Fruit fly (Drosophila melanogaster) whole organism, wandering third instar larva: Measurements from ENCODE around the gene Dad1.

Source experiments
- Abd-B ChIP-seq: fragments of >200 bp; optimal IDR thresholded peaks from 2 replicates; lab custom pipeline; 2017; ENCODE audit warnings: missing biosample characterization, missing genetic modification characterization
- Dif ChIP-seq: fragments of 200-275, 200-300 bp; sonication (Bioruptor generic); optimal IDR thresholded peaks from 2 replicates; lab custom pipeline; 2018; ENCODE audit warnings: missing biosample characterization, missing genetic modification characterization; ENCODE audit not compliant: partially characterized antibody
- Hr78 ChIP-seq: fragments of >200 bp; optimal IDR thresholded peaks from 2 replicates; lab custom pipeline; 2017; ENCODE audit warnings: missing biosample characterization, missing genetic modification characterization
- Hr83 ChIP-seq: fragments of 200-300 bp; sonication (Bioruptor generic); optimal IDR thresholded peaks from 2 replicates; lab custom pipeline; 2016; ENCODE audit warnings: missing biosample characterization, mild to moderate bottlenecking, missing genetic modification characterization, moderate library complexity; ENCODE audit not compliant: poor library complexity, severe bottlenecking
- Mio ChIP-seq: sonication (Bioruptor generic); optimal IDR thresholded peaks from 2 replicates; lab custom pipeline; 2016; ENCODE audit warnings: missing biosample characterization, missing genetic modification characterization
- OdsH ChIP-seq: fragments of 200-800 bp; sonication (Bioruptor generic); optimal IDR thresholded peaks from 2 replicates; lab custom pipeline; 2016; ENCODE audit warnings: missing biosample characterization, mild to moderate bottlenecking, missing genetic modification characterization
- h ChIP-seq: fragments of 200-800 bp; sonication (Bioruptor generic); optimal IDR thresholded peaks from 3 replicates; lab custom pipeline; 2016; ENCODE audit warnings: missing biosample characterization, mild to moderate bottlenecking, missing genetic modification characterization
- pan ChIP-seq: fragments of >200 bp; optimal IDR thresholded peaks from 2 replicates; lab custom pipeline; 2017
- psq ChIP-seq: fragments of 200-800 bp; sonication (Bioruptor generic); optimal IDR thresholded peaks from 3 replicates; lab custom pipeline; 2017; ENCODE audit warnings: missing biosample characterization, mild to moderate bottlenecking, missing genetic modification characterization, moderate library complexity
- sv ChIP-seq: fragments of 200-800 bp; sonication (Bioruptor generic); optimal IDR thresholded peaks from 3 replicates; lab custom pipeline; 2016; ENCODE audit warnings: missing biosample characterization, missing genetic modification characterization
- usp ChIP-seq: fragments of >200 bp; optimal IDR thresholded peaks from 2 replicates; lab custom pipeline; 2017; ENCODE audit warnings: missing biosample characterization, missing genetic modification characterization

DNA sequence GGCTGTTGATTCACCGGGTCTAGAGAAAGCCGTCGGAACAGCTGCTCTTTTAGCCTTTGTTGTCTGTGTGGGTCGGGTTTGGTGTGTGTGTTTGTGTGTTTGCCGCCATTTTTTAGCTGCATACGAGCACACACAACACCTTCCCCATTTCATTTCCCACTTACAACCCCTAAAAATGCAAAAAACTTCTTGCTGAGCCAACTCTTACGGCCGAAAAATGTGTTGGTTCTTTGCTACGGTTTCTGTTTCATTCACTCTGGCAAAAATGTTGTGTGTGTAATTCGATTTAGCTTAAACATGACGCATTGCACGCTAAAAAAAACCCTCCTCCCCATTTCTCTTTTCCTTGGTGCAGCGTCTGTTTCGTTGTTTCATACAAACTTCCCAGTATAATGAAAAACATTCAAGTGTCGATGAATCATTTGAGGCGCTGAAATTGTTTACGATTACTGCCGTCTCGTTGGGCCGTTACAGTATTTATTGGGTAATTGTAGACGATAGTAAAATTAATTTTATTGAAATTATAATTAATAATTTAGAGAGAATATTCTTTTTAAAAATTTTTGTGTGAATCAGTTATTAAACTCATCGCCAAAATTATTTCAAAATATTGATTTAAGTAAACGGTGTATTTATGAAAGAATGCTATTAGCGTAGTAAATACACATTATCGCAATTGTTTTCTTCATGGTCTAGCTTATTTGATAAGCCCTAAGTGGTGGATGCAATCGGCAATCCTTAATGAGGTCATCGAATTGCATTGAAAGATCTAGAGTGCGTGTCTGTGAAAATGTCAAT, 42.2 kb upstream of the Dad1 start:
- TF ChIP-seq pan (lab: Kevin White, UChicago) (no peak), h (no peak), Hr83 (no peak), Dif (GFP tag; lab: Kevin White, UChicago) (no peak), Hr78 (no peak), Mio (GFP tag; lab: Kevin White, UChicago) (no peak), Abd-B (GFP tag; lab: Kevin White, UChicago) (no peak), usp (GFP tag; lab: Kevin White, UChicago) (no peak), psq (GFP tag; lab: Kevin White, UChicago) (no peak), sv (GFP tag; lab: Kevin White, UChicago) (no peak), OdsH (GFP tag; lab: Kevin White, UChicago) (no peak)
